Fruit fly (Drosophila melanogaster): ENCODE results near the gene Bre1.

Gene Bre1

dm6 chr3L:5823763-5824445 is 29.9 kb upstream of the Bre1 start (continued):
- TF ChIP-seq Neu2 (GFP tag; optimal IDR thresholded peaks at IDR 0.05; ENCODE audit: borderline replicate concordance) (peak; percentile 55), Dbx (GFP tag; IDR thresholded peaks at IDR 0.05) (no peak), CG6654 (GFP tag; optimal IDR thresholded peaks at IDR 0.05) (peak; percentile 56), tin (GFP tag; optimal IDR thresholded peaks at IDR 0.05) (peak; percentile 53), CG18262 (tag; optimal IDR thresholded peaks at IDR 0.05) (peak; percentile 81), Lhr (GFP tag; optimal IDR thresholded peaks at IDR 0.05) (peak; percentile 83), Max (GFP tag; optimal IDR thresholded peaks at IDR 0.05) (peak; percentile 75), bowl (GFP tag; IDR thresholded peaks at IDR 0.05) (no peak), cas (GFP tag; IDR thresholded peaks at IDR 0.05) (no peak), CG8290 (GFP tag; optimal IDR thresholded peaks at IDR 0.05) (peak; percentile 81), CG8290 (tag; optimal IDR thresholded peaks at IDR 0.05) (peak; percentile 60 to 84), CG10959 (GFP tag; IDR thresholded peaks at IDR 0.05) (peak; percentile 60), CG7556 (GFP tag; optimal IDR thresholded peaks at IDR 0.05) (peak; percentile 80), corto (GFP tag; optimal IDR thresholded peaks at IDR 0.05) (no peak), CG4404 (GFP tag; IDR thresholded peaks at IDR 0.05) (no peak), Doc2 (GFP tag; IDR thresholded peaks at IDR 0.05) (no peak), CG17912 (GFP tag; optimal IDR thresholded peaks at IDR 0.05) (peak; percentile 80), lola (GFP tag; optimal IDR thresholded peaks at IDR 0.05) (peak in 1 of 3 experiments; percentile 82), Ada2b (GFP tag; IDR thresholded peaks at IDR 0.05) (peak; percentile 19; the same call in 1 of the 2 replicates), Sry-β (GFP tag; optimal IDR thresholded peaks at IDR 0.05) (peak; percentile 72), NFAT (GFP tag; IDR thresholded peaks at IDR 0.05) (no peak), ind (GFP tag; optimal IDR thresholded peaks at IDR 0.05) (peak; percentile 44), Hand (GFP tag; optimal IDR thresholded peaks at IDR 0.05) (no peak), nau (GFP tag; optimal IDR thresholded peaks at IDR 0.05) (peak; percentile 92), CG4617 (GFP tag; optimal IDR thresholded peaks at IDR 0.05; ENCODE audit: borderline replicate concordance) (peak; percentile 38), Mes4 (GFP tag; optimal IDR thresholded peaks at IDR 0.05) (peak; percentile 90), phol (tag; optimal IDR thresholded peaks at IDR 0.05) (peak; percentile 63), CG16863 (GFP tag; optimal IDR thresholded peaks at IDR 0.05) (peak; percentile 90), CG34376 (GFP tag; optimal IDR thresholded peaks at IDR 0.05) (no peak), Ets97D (GFP tag; optimal IDR thresholded peaks at IDR 0.05) (peak; percentile 15), gro (GFP tag; optimal IDR thresholded peaks at IDR 0.05) (no peak), h (optimal IDR thresholded peaks at IDR 0.05) (no peak), Xrp1 (GFP tag; IDR thresholded peaks at IDR 0.05) (peak; percentile 86), CG6689 (GFP tag; IDR thresholded peaks at IDR 0.05) (peak; percentile 49; the same call in 1 of the 2 replicates), onecut (GFP tag; IDR thresholded peaks at IDR 0.05) (peak; percentile 82), CG10565 (GFP tag; optimal IDR thresholded peaks at IDR 0.05) (peak; percentile 45), ranshi (GFP tag; IDR thresholded peaks at IDR 0.05) (peak; percentile 73), Fer2 (tag; optimal IDR thresholded peaks at IDR 0.05) (peak; percentile 40), Drgx (GFP tag; IDR thresholded peaks at IDR 0.05) (no peak), Med (GFP tag) (peak; percentile 97), MTF-1 (GFP tag; optimal IDR thresholded peaks at IDR 0.05; ENCODE audit: borderline replicate concordance) (peak; percentile 99), CG10209 (GFP tag; optimal IDR thresholded peaks at IDR 0.05) (peak; percentile 91), nmo (GFP tag; optimal IDR thresholded peaks at IDR 0.05) (peak; percentile 50), Kr (GFP tag; optimal IDR thresholded peaks at IDR 0.05) (peak; percentile 98), Bteb2 (GFP tag; optimal IDR thresholded peaks at IDR 0.05) (peak; percentile 53), fd64A (GFP tag; optimal IDR thresholded peaks at IDR 0.05) (peak; percentile 96), sens (GFP tag) (peak; percentile 92), wor (GFP tag; IDR thresholded peaks at IDR 0.05) (no peak), CG3726 (GFP tag; IDR thresholded peaks at IDR 0.05) (0 out of 3 replicates have a peak, but pooled peaks have one; percentile 4), BtbVII (GFP tag; optimal IDR thresholded peaks at IDR 0.05) (peak; percentile 84), CG4360 (GFP tag; IDR thresholded peaks at IDR 0.05) (peak; percentile 74)

Measured in whole organism, embryonic.